Worm (Caenorhabditis elegans): Measurements from ENCODE around the gene ssp-32.

Gene ssp-32

DNA sequence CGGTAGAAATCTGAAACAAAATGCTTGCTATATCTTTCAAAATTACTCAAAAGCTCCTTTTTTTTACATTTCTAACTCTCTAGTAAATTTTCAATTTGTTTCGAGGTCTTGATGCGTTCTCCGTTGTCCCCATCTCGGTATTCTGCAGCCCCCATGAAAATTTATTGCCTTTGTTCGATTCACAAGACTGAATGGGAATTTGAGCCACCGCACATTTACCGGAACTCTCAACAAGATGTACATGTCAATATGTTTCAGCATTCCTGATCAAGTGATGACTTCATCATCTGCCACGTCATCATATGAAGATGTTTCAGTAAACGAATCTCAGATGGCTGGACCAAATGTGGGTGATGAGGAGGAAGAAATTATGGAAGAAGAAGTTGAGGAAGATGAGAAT is 25.2 kb downstream of the ssp-32 start:
- no peak for TF ChIP-seq cnd-1 (tag; optimal IDR thresholded peaks at IDR 0.05)
- no peak for TF ChIP-seq ceh-83 (GFP tag; optimal IDR thresholded peaks at IDR 0.05)
- TF ChIP-seq tbx-8 (GFP tag; optimal IDR thresholded peaks at IDR 0.05), result no peak
- TF ChIP-seq hlh-1 (tag; optimal IDR thresholded peaks at IDR 0.05), result no peak
- no peak for TF ChIP-seq lsy-2 (tag; optimal IDR thresholded peaks at IDR 0.05)
- TF ChIP-seq snpc-4 (tag; optimal IDR thresholded peaks at IDR 0.05), result no peak
- TF ChIP-seq unc-120 (tag; optimal IDR thresholded peaks at IDR 0.05; ENCODE audit: poor library complexity, severe bottlenecking), result no peak
- no peak for TF ChIP-seq lin-13 (tag; optimal IDR thresholded peaks at IDR 0.05)
- no peak for TF ChIP-seq flh-1 (GFP tag; optimal IDR thresholded peaks at IDR 0.05)
- no peak for TF ChIP-seq sem-2 (GFP tag; optimal IDR thresholded peaks at IDR 0.05)

DNA sequence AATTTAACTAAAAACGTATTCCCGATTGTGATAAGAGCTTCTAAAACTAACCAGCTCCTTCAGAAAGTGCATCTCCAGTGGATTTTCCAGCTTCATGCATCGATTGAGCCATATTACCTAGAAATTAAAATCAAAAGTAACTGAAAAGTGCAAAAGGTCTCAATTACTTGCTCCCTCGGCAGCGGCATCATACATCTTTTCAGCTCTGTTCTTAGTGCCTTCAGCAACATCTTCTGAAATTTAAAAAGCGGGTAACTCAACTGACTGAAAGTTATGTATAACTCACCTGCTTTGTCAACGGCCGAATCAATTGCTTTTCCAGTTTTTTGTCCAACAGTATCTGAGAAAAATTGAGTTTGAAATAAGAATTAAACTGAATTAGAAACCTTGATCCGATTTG is 29.2 kb downstream of the ssp-32 start:
- TF ChIP-seq unc-120 (tag; optimal IDR thresholded peaks at IDR 0.05; ENCODE audit: poor library complexity, severe bottlenecking), result no peak
- TF ChIP-seq sptf-1 (tag; optimal IDR thresholded peaks at IDR 0.05), result no peak
- TF ChIP-seq lin-32 (GFP tag; optimal IDR thresholded peaks at IDR 0.05), result no peak
- TF ChIP-seq lsy-2 (tag; optimal IDR thresholded peaks at IDR 0.05), result no peak
- no peak for TF ChIP-seq unc-62 (GFP tag; optimal IDR thresholded peaks at IDR 0.05)
- TF ChIP-seq flh-1 (GFP tag; optimal IDR thresholded peaks at IDR 0.05), result no peak

DNA sequence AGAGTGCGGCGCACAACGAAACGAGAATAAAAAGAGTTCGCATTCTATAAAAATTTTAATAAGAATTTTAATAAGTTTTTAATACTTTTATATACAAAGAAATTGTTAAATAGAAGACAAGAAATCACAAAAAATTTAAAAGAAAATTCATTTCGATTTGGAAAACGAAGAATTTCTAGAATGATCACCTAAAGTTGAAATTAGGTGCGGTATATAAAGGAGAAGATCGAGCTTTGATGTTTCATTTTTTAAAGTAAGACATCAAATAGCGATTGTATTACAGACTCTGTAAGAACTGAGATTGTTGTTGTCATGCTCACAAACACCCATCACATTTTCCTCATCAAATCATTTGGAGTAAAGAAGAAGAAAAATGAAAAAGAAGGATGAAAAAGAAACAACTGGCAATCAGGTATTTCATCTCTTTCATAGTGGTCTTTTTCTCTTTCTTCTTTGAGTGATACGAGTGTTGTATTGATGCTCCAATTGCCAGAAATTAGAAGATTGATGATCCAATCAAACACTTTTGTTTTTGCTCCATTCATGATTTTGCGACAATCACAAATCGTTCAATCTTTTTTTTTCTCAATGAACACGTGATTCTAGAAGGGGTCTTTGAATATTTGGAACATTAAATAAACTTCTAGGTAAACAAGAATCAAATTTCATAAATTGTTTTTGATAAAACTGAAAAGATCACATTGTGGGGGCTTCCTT is 33.1 kb downstream of the ssp-32 start, which contains the start of gene dur-1:
dur-1 (minus strand) TSS at position 51 of the 717 bp plus-strand sequence.
- TF ChIP-seq unc-120 (tag; optimal IDR thresholded peaks at IDR 0.05; ENCODE audit: poor library complexity, severe bottlenecking) (peak; percentile 9), mab-5 (tag; optimal IDR thresholded peaks at IDR 0.05) (no peak), lin-32 (GFP tag; optimal IDR thresholded peaks at IDR 0.05) (no peak), unc-62 (GFP tag; optimal IDR thresholded peaks at IDR 0.05) (peak; percentile 75), ztf-11 (tag; optimal IDR thresholded peaks at IDR 0.05) (no peak), hlh-1 (tag; optimal IDR thresholded peaks at IDR 0.05) (no peak)

DNA sequence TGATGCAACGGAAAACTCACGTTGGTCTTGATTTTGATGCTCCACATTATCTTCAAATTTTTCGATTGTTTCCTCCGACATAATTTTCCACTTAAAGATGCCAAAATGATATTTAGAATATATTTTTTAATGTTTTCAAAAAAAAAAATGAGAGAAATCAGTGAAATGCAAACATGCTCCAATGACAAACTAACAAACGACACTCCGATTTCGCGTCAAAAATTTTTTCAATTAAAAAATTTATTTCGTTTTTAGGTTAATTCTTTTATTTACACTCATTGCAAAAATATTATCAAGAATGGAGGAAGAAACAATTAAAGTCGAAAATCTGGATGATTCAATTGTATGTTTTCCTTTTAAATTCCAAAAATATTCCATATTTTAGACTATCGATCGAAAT is 36.9 kb downstream of the ssp-32 start, which contains the start of the genes trmt-10A and F25H8.2:
trmt-10A (minus strand) TSS at position 159 of the 400 bp plus-strand sequence.
F25H8.2 (plus strand) TSS at position 181 of the 400 bp plus-strand sequence.
- TF ChIP-seq pha-4 (tag; optimal IDR thresholded peaks at IDR 0.05) (no peak), unc-62 (GFP tag; optimal IDR thresholded peaks at IDR 0.05) (no peak), lsy-2 (tag; optimal IDR thresholded peaks at IDR 0.05) (peak; percentile 58), ces-1 (GFP tag; optimal IDR thresholded peaks at IDR 0.05) (no peak), snpc-4 (tag; optimal IDR thresholded peaks at IDR 0.05) (no peak), ceh-83 (GFP tag; optimal IDR thresholded peaks at IDR 0.05) (no peak), M03D4.4 (tag; optimal IDR thresholded peaks at IDR 0.05) (no peak), hlh-1 (tag; optimal IDR thresholded peaks at IDR 0.05) (no peak), nhr-237 (tag; optimal IDR thresholded peaks at IDR 0.05) (peak; percentile 59), nhr-2 (tag; optimal IDR thresholded peaks at IDR 0.05) (no peak), blmp-1 (tag; optimal IDR thresholded peaks at IDR 0.05) (no peak), cnd-1 (tag; optimal IDR thresholded peaks at IDR 0.05) (no peak)

DNA sequence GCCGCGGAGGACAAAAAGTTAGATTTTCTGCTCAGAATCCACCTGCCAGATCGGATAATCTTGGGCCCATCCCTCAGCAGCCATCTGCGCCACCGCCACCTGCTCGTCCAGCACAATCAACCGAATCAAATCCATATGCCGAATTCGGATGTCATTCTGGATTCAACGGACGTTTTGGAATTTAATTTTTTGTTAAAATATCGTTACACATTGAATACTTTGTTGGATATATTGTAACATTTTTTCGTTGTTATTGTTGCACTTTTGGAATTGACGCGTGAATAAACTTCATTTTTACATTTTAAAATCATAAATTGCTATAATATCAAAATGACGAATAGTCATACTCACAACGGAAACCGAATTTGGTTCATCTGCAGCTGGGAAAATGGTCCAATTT is 38.4 kb downstream of the ssp-32 start, which contains the start of gene spe-29:
spe-29 (plus strand) TSS at position 301 of the 400 bp plus-strand sequence.
- TF ChIP-seq hlh-1 (tag; optimal IDR thresholded peaks at IDR 0.05), result no peak
- no peak for TF ChIP-seq sptf-1 (tag; optimal IDR thresholded peaks at IDR 0.05)
- no peak for TF ChIP-seq elt-3 (tag; optimal IDR thresholded peaks at IDR 0.05)
- TF ChIP-seq blmp-1 (tag; optimal IDR thresholded peaks at IDR 0.05), result no peak
- no peak for TF ChIP-seq nhr-12 (tag; optimal IDR thresholded peaks at IDR 0.05)
- TF ChIP-seq drap-1 (GFP tag; optimal IDR thresholded peaks at IDR 0.05), result no peak
- no peak for TF ChIP-seq unc-62 (GFP tag; optimal IDR thresholded peaks at IDR 0.05)
- TF ChIP-seq sem-2 (GFP tag; optimal IDR thresholded peaks at IDR 0.05), result no peak
- no peak for TF ChIP-seq elt-1 (tag; optimal IDR thresholded peaks at IDR 0.05; ENCODE audit: borderline replicate concordance, insufficient read depth)
- no peak for TF ChIP-seq mab-5 (tag; optimal IDR thresholded peaks at IDR 0.05)
- no peak for TF ChIP-seq ceh-43 (GFP tag; optimal IDR thresholded peaks at IDR 0.05)
- no peak for TF ChIP-seq zip-8 (tag; optimal IDR thresholded peaks at IDR 0.05)
- TF ChIP-seq pha-4 (tag; optimal IDR thresholded peaks at IDR 0.05), result no peak
- TF ChIP-seq unc-39 (tag; optimal IDR thresholded peaks at IDR 0.05), result no peak

DNA sequence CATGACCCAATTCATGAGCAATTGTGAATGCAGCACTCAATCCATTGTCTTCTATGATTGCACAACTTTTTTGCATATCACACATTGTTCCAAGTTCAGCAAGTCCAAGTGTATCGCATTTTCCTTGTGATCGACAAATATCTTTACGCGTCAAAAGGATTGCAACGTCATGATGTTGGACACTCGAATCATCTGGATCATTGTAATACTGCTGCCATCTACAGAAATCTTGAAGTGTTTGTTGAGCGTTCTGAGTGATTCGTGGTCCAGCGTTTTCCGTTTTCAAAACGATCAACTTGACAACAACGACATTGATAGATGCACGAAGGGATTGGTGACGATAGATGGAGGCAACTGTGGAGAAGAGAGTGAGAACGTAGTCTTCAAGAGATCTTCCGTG is 48.0 kb downstream of the ssp-32 start:
- no peak for TF ChIP-seq sptf-1 (tag; optimal IDR thresholded peaks at IDR 0.05)
